Worm (Caenorhabditis elegans): ENCODE data around the gene R04D3.4.

R04D3.4 gene

DNA sequence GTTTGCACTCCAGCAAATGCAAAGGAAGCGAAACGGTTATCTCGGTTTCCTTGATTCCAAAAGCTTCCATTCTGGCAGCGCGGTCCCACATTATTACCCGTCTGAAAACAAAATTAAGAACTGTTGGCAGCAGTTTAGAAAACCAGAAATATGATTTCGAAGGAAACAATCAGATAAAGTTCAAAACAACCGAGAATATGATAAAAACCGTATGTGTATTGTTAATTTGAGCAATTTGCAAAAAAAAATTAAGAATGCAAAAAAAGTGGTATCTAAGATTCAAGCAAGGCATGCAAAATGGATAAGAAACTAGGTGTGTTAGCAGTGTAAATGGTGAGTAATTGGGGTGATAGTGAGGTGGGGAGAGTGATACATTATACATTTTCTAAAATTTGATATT, at the start of gene R04D3.4:
Gene R04D3.4 (minus strand): TSS at position 101 of the 400 bp plus-strand sequence.
- TF ChIP-seq flt-1 (GFP tag; IDR thresholded peaks at IDR 0.05) (no peak), ztf-23 (GFP tag; IDR thresholded peaks at IDR 0.05) (no peak), ztf-29 (GFP tag; IDR thresholded peaks at IDR 0.05) (no peak), tab-1 (GFP tag; IDR thresholded peaks at IDR 0.05) (no peak), med-1 (GFP tag; optimal IDR thresholded peaks at IDR 0.05; ENCODE audit: insufficient read depth) (no peak), klf-2 (GFP tag; conservative IDR thresholded peaks at IDR 0.05) (no peak), T22C8.4 (GFP tag; IDR thresholded peaks at IDR 0.05) (no peak), cog-1 (tag; optimal IDR thresholded peaks at IDR 0.05) (no peak), ref-1 (GFP tag; conservative IDR thresholded peaks at IDR 0.05) (no peak)

DNA sequence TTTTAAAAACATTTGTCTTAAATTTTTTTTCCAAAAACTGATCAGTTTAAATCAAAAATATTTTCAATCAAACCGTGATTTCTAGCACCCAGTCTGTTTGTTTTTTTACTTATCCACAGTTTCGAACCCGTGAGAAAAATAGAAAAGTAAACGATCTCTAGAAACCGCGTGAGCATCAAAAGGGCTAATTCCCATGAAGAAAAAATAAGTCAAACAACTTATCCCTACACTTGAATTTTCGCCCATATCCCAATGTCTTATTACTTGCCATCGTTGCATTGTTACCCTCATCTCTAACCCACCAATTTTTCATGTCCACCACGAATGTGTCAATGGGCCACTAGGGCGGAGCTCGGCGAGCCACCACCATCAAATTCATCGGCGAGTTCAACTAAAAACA, 49.1 kb upstream of the R04D3.4 start, which contains the start of gene ptr-24:
Gene ptr-24 (plus strand): TSS at position 301 of the 400 bp plus-strand sequence.
- no peak for TF ChIP-seq cog-1 (tag; optimal IDR thresholded peaks at IDR 0.05)
- TF ChIP-seq klf-2 (GFP tag; conservative IDR thresholded peaks at IDR 0.05) = no peak
- no peak for TF ChIP-seq flt-1 (GFP tag; IDR thresholded peaks at IDR 0.05)
- TF ChIP-seq ztf-29 (GFP tag; IDR thresholded peaks at IDR 0.05) = no peak
- no peak for TF ChIP-seq T22C8.4 (GFP tag; IDR thresholded peaks at IDR 0.05)
- TF ChIP-seq med-1 (GFP tag; optimal IDR thresholded peaks at IDR 0.05; ENCODE audit: insufficient read depth) = no peak

DNA sequence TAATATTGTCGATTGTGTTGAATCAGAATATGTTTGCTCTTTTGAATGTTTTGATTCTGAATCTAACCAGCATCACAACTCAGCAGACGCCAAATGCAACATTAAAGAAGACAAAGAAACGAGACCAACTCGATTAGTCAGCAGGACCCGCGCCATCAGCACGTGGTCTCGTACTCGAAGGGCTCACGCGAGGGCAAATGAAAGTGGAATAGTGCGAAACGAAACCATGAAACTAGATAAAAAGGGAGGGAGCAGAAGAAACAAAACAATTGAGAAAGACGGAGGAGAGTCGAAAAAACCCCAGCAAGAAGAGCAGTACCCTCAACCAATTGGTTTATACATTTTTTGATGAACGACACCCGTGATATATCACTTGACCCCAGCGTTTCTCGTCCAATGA, 48.4 kb upstream of the R04D3.4 start:
- no peak for TF ChIP-seq tab-1 (GFP tag; IDR thresholded peaks at IDR 0.05)
- TF ChIP-seq ztf-29 (GFP tag; IDR thresholded peaks at IDR 0.05) = no peak
- no peak for TF ChIP-seq ref-1 (GFP tag; conservative IDR thresholded peaks at IDR 0.05)
- no peak for TF ChIP-seq cog-1 (tag; optimal IDR thresholded peaks at IDR 0.05)
- no peak for TF ChIP-seq T22C8.4 (GFP tag; IDR thresholded peaks at IDR 0.05)
- TF ChIP-seq ztf-23 (GFP tag; IDR thresholded peaks at IDR 0.05) = no peak
- TF ChIP-seq klf-2 (GFP tag; conservative IDR thresholded peaks at IDR 0.05) = no peak
- TF ChIP-seq flt-1 (GFP tag; IDR thresholded peaks at IDR 0.05) = no peak

DNA sequence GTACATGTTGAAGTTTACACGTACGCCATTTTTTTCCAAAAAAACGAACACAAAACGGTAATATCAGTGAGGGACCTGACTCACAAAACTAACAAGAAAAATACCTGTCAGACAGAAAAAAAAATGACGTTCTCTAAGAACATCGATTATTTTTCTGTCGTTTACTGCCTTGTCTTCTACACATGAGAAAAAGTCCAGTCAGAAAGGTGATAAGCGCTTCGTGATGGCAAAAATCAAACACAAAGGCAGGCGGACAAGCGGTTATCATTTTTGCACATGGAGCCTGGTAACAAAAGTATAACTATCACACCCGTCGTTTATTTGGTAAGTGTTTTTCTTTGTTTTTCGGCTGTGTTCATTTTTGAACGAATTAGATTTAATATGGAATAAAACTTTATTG, 45.2 kb upstream of the R04D3.4 start, which contains the start of gene F46G10.4:
Gene F46G10.4 (plus strand): TSS at position 212 of the 400 bp plus-strand sequence.
- no peak for TF ChIP-seq med-1 (GFP tag; optimal IDR thresholded peaks at IDR 0.05; ENCODE audit: insufficient read depth)
- TF ChIP-seq tab-1 (GFP tag; IDR thresholded peaks at IDR 0.05) = no peak
- TF ChIP-seq ztf-23 (GFP tag; IDR thresholded peaks at IDR 0.05) = no peak
- no peak for TF ChIP-seq ref-1 (GFP tag; conservative IDR thresholded peaks at IDR 0.05)
- TF ChIP-seq ztf-29 (GFP tag; IDR thresholded peaks at IDR 0.05) = no peak
- TF ChIP-seq cog-1 (tag; optimal IDR thresholded peaks at IDR 0.05) = no peak

DNA sequence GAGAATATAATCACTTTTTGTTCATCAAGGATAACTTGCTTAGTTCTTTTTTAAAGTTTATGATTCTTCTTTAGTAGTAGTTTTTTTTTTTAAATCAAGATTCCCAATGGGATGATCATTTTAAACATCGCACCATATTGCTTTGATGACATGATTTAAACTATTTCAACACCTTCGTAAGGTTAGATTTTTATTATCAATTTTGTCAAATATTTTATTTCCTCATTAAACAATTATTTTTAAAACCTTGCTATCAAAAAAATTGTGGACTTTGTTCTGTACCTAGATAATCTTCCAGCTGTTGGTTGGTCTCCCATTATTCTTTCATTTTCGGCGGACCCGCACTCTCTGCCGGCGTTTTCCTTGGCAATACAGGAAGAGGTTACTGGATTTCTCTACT, 42.8 kb upstream of the R04D3.4 start, which contains the start of gene sir-2.3:
Gene sir-2.3 (plus strand): TSS at position 301 of the 400 bp plus-strand sequence.
- TF ChIP-seq ztf-23 (GFP tag; IDR thresholded peaks at IDR 0.05) (no peak), T22C8.4 (GFP tag; IDR thresholded peaks at IDR 0.05) (no peak), med-1 (GFP tag; optimal IDR thresholded peaks at IDR 0.05; ENCODE audit: insufficient read depth) (no peak), tab-1 (GFP tag; IDR thresholded peaks at IDR 0.05) (no peak), flt-1 (GFP tag; IDR thresholded peaks at IDR 0.05) (no peak), cog-1 (tag; optimal IDR thresholded peaks at IDR 0.05) (no peak), ztf-29 (GFP tag; IDR thresholded peaks at IDR 0.05) (no peak), ref-1 (GFP tag; conservative IDR thresholded peaks at IDR 0.05) (no peak), klf-2 (GFP tag; conservative IDR thresholded peaks at IDR 0.05) (no peak)

DNA sequence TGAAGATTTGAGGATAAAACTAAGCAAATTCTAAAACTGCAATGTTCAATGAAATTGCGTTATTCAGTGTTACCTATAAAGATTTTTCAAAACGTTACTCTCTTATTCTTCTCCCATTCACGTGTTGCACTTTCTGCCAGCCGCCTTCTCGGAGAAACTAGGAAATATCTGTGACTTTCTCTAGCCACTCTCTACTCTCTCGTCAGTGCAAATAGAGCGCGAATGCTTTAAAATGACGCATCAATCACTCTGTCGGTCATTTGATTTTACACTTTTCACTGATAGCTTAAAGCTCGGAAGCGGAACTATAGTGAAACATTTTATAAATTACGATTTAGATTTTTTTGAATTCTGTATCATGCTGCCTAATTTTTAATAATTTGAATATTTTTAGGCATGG, 40.3 kb upstream of the R04D3.4 start:
- TF ChIP-seq ztf-23 (GFP tag; IDR thresholded peaks at IDR 0.05) = no peak
- TF ChIP-seq T22C8.4 (GFP tag; IDR thresholded peaks at IDR 0.05) = no peak
- TF ChIP-seq klf-2 (GFP tag; conservative IDR thresholded peaks at IDR 0.05) = no peak
- no peak for TF ChIP-seq cog-1 (tag; optimal IDR thresholded peaks at IDR 0.05)
- TF ChIP-seq ref-1 (GFP tag; conservative IDR thresholded peaks at IDR 0.05) = no peak
- TF ChIP-seq med-1 (GFP tag; optimal IDR thresholded peaks at IDR 0.05; ENCODE audit: insufficient read depth) = no peak
- TF ChIP-seq flt-1 (GFP tag; IDR thresholded peaks at IDR 0.05) = no peak
- TF ChIP-seq ztf-29 (GFP tag; IDR thresholded peaks at IDR 0.05) = no peak
- no peak for TF ChIP-seq tab-1 (GFP tag; IDR thresholded peaks at IDR 0.05)

DNA sequence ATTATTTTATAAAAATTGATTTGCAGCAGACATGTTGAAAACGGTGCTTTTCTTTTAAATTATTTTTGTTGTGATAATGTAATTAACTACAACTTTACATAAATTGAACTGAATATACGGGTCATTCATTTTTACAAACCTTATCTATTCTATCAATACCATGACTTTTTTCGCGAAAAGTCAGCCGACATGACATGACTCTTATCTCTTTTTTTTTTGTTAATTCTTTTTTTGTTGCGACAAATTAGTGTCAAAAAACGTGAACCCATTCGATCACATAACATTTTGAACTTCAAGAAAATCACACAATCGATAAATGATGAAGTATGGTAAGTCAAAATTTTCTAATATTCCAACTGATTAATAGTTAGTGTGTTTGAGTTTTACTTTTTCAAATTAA, 39.4 kb upstream of the R04D3.4 start, which contains the start of gene sir-2.2:
Gene sir-2.2 (plus strand): TSS at position 34 of the 400 bp plus-strand sequence.
- TF ChIP-seq klf-2 (GFP tag; conservative IDR thresholded peaks at IDR 0.05) = no peak
- no peak for TF ChIP-seq ztf-29 (GFP tag; IDR thresholded peaks at IDR 0.05)
- no peak for TF ChIP-seq T22C8.4 (GFP tag; IDR thresholded peaks at IDR 0.05)
- TF ChIP-seq tab-1 (GFP tag; IDR thresholded peaks at IDR 0.05) = no peak
- no peak for TF ChIP-seq med-1 (GFP tag; optimal IDR thresholded peaks at IDR 0.05; ENCODE audit: insufficient read depth)
- no peak for TF ChIP-seq ref-1 (GFP tag; conservative IDR thresholded peaks at IDR 0.05)
- TF ChIP-seq cog-1 (tag; optimal IDR thresholded peaks at IDR 0.05) = no peak
- no peak for TF ChIP-seq flt-1 (GFP tag; IDR thresholded peaks at IDR 0.05)
- no peak for TF ChIP-seq ztf-23 (GFP tag; IDR thresholded peaks at IDR 0.05)

DNA sequence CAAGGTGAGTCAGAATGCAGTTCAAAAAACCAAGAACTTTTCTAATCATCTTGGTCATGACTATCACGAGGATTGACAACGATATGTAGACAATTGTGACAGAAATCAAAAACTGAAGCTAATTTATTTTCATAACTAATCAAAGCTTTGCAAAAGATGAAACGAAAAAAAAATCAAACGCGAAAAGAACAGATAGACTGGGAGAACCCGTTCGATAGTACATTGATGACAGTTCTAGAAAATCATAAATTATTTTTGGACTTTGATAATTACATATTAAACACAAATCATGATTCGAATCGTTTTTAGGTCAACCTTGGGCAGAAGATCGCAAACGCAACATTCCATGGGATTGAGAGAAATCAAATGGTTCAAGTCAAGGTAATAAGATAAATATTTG, 36.4 kb upstream of the R04D3.4 start:
- no peak for TF ChIP-seq ztf-29 (GFP tag; IDR thresholded peaks at IDR 0.05)
- no peak for TF ChIP-seq klf-2 (GFP tag; conservative IDR thresholded peaks at IDR 0.05)
- TF ChIP-seq ref-1 (GFP tag; conservative IDR thresholded peaks at IDR 0.05) = no peak
- no peak for TF ChIP-seq ztf-23 (GFP tag; IDR thresholded peaks at IDR 0.05)
- TF ChIP-seq tab-1 (GFP tag; IDR thresholded peaks at IDR 0.05) = no peak
- no peak for TF ChIP-seq flt-1 (GFP tag; IDR thresholded peaks at IDR 0.05)
- no peak for TF ChIP-seq T22C8.4 (GFP tag; IDR thresholded peaks at IDR 0.05)
- TF ChIP-seq med-1 (GFP tag; optimal IDR thresholded peaks at IDR 0.05; ENCODE audit: insufficient read depth) = no peak
- no peak for TF ChIP-seq cog-1 (tag; optimal IDR thresholded peaks at IDR 0.05)

DNA sequence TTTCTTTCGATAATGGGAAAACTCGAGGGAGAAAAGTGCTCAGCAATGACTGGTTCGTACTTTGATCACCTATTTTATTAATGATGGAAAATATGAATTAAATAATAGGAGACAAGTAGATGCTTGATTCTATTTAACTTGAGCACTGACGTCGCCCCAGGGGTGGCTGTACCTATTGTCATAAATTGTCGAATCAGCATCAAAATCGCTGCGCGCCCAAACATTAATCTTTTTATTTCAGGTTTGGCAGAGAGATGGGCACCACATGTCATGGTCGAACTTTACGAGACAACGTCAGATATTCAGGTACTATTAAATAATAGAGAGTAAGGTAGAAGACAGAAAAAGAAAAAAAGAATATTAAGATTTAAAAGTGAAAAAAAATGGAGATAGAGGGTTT, 35.7 kb upstream of the R04D3.4 start:
- TF ChIP-seq ztf-23 (GFP tag; IDR thresholded peaks at IDR 0.05) = no peak
- no peak for TF ChIP-seq cog-1 (tag; optimal IDR thresholded peaks at IDR 0.05)
- TF ChIP-seq med-1 (GFP tag; optimal IDR thresholded peaks at IDR 0.05; ENCODE audit: insufficient read depth) = no peak
- TF ChIP-seq tab-1 (GFP tag; IDR thresholded peaks at IDR 0.05) = no peak
- no peak for TF ChIP-seq T22C8.4 (GFP tag; IDR thresholded peaks at IDR 0.05)
- TF ChIP-seq klf-2 (GFP tag; conservative IDR thresholded peaks at IDR 0.05) = no peak
- TF ChIP-seq ref-1 (GFP tag; conservative IDR thresholded peaks at IDR 0.05) = no peak
- no peak for TF ChIP-seq flt-1 (GFP tag; IDR thresholded peaks at IDR 0.05)
- TF ChIP-seq ztf-29 (GFP tag; IDR thresholded peaks at IDR 0.05) = no peak

DNA sequence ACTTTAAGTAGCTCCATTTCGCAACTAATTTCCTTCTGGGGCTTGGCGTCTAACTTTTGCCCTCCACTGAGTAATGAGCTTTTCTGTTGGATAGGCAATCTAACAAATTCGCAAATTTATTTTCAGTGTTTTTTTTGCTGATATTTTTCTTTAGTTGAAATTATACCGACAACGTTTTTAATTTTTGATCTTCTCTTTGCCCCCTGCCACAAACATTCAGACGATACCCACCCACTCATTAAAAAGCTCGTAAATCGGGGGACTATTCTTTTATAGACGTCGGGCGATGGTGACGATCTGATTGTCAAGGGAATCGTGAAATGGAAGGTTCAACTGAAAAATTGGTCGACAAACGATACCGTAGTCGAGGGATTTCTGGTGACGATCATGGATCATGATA, 35.1 kb upstream of the R04D3.4 start:
- TF ChIP-seq flt-1 (GFP tag; IDR thresholded peaks at IDR 0.05) = no peak
- no peak for TF ChIP-seq ztf-29 (GFP tag; IDR thresholded peaks at IDR 0.05)
- TF ChIP-seq cog-1 (tag; optimal IDR thresholded peaks at IDR 0.05) = no peak
- TF ChIP-seq ref-1 (GFP tag; conservative IDR thresholded peaks at IDR 0.05) = no peak
- TF ChIP-seq ztf-23 (GFP tag; IDR thresholded peaks at IDR 0.05) = no peak
- TF ChIP-seq klf-2 (GFP tag; conservative IDR thresholded peaks at IDR 0.05) = no peak
- TF ChIP-seq med-1 (GFP tag; optimal IDR thresholded peaks at IDR 0.05; ENCODE audit: insufficient read depth) = no peak
- no peak for TF ChIP-seq T22C8.4 (GFP tag; IDR thresholded peaks at IDR 0.05)
- no peak for TF ChIP-seq tab-1 (GFP tag; IDR thresholded peaks at IDR 0.05)

Measured in whole organism, midembryonic.